Worm (Caenorhabditis elegans) whole organism, L4 larva: ENCODE data around the gene pdi-2.

Source experiments
- Y105C5A.15 ChIP-seq: fragments of 200-800 bp; sonication (Bioruptor generic); IDR thresholded peaks from 2 replicates; pipeline ENCODE4 v1.3.6; 2022; ENCODE audit warnings: missing genetic modification characterization, missing compliant biosample characterization
- aly-2 ChIP-seq: sonication (generic microtip); optimal IDR thresholded peaks from 2 replicates; lab custom pipeline; 2018; ENCODE audit warnings: missing biosample characterization, missing genetic modification characterization
- ama-1 ChIP-seq: fragments of 150-350 bp; optimal IDR thresholded peaks from 2 replicates; lab custom pipeline; 2014; ENCODE audit warnings: inconsistent platforms, mixed read lengths
- lim-7 ChIP-seq: fragments of 200-800 bp; sonication (Bioruptor generic); IDR thresholded peaks from 2 replicates; pipeline ENCODE4 v1.3.6; 2022; ENCODE audit warnings: missing genetic modification characterization, missing compliant biosample characterization
- lir-3 ChIP-seq: sonication (generic microtip); optimal IDR thresholded peaks from 2 replicates; lab custom pipeline; 2016; ENCODE audit warnings: mild to moderate bottlenecking, missing genetic modification characterization, missing compliant biosample characterization
- mdt-29 ChIP-seq: fragments of 200-800 bp; sonication (Bioruptor generic); IDR thresholded peaks from 2 replicates; pipeline ENCODE4 v1.3.6; 2022; ENCODE audit warnings: missing genetic modification reagents, missing genetic modification characterization, missing compliant biosample characterization
- nhr-102 ChIP-seq: sonication (generic microtip); optimal IDR thresholded peaks from 2 replicates; lab custom pipeline; 2016; ENCODE audit warnings: mild to moderate bottlenecking, missing genetic modification characterization, moderate library complexity, missing compliant biosample characterization
- pha-4 ChIP-seq, 2 experiments: fragments of 150-350 bp in 1 of 2; fragments of 200-800 bp in 1 of 2; sonication (Bioruptor generic) in 1 of 2; IDR thresholded peaks in 1 of 2; optimal IDR thresholded peaks in 1 of 2; 2 replicates each; pipeline versions ENCODE4 v1.3.6 to Lab custom; 2014 to 2022; ENCODE audit warnings: missing genetic modification characterization in 2 of 2, missing genetic modification reagents in 2 of 2, missing biosample characterization in 1 of 2, missing compliant biosample characterization in 1 of 2
- snpc-4 ChIP-seq: fragments of 150-350 bp; optimal IDR thresholded peaks from 2 replicates; lab custom pipeline; 2014; ENCODE audit warnings: missing biosample characterization, missing genetic modification characterization
- zip-11 ChIP-seq: fragments of 200-800 bp; sonication (Bioruptor generic); IDR thresholded peaks from 2 replicates; pipeline ENCODE4 v1.3.6; 2022; ENCODE audit warnings: missing genetic modification characterization, missing compliant biosample characterization
- ztf-11 ChIP-seq: fragments of 150-350 bp; optimal IDR thresholded peaks from 2 replicates; lab custom pipeline; 2014; ENCODE audit warnings: missing biosample characterization, missing genetic modification characterization

DNA sequence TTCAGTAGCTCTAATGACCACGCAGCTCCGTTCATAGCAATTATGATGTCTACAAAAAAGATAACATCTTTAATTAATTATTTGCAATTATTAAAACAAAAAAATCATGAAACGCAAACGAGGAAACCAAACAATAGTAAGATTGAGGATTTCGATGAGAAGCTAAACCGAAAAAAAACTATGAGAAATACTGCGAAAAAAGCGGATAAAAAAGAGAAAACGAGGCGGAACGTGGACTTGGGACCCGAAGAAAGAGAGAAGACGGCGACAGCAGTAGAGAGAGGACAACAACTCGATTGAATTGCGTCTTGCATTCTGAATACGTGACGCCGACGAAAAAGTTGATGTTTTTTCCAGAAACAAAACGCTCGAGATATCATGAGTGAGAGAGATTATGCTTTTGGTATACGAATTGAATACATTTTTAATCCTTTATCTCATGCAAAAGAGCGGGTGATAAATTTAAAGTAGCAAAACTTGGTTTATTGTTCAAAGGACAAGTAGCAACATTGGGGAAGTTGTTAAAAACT lies 35.1 kb upstream of the pdi-2 start, which contains the start of gene ncr-1:
- TF ChIP-seq mdt-29 (GFP tag; lab: Robert Waterston, UW) (no peak), aly-2 (tag; lab: Kevin White, UChicago) (no peak), pha-4 (GFP tag; IDR thresholded peaks at IDR 0.05; lab: Robert Waterston, UW) (no peak), pha-4 (tag; optimal IDR thresholded peaks at IDR 0.05; lab: Kevin White, UChicago) (no peak), ama-1 (lab: Kevin White, UChicago) (no peak), lim-7 (GFP tag; lab: Robert Waterston, UW) (no peak), lir-3 (no peak), ztf-11 (tag; lab: Kevin White, UChicago) (no peak), snpc-4 (tag; lab: Kevin White, UChicago) (no peak), nhr-102 (tag; lab: Kevin White, UChicago) (no peak), zip-11 (GFP tag; lab: Robert Waterston, UW) (no peak), Y105C5A.15 (GFP tag; lab: Robert Waterston, UW) (no peak)
